Fruit fly (Drosophila melanogaster) whole organism, pupa: ENCODE results near the gene tgo.
A peak's percentile ranks its signal among the peaks of the same experiment; 100 is the strongest.

Experiments
- CG10348 ChIP-seq: fragments of 200-800 bp; sonication (Bioruptor generic); IDR thresholded peaks from 2 replicates; pipeline ENCODE4 v1.3.6; 2022; ENCODE audit warnings: missing biosample characterization, missing genetic modification characterization
- CG12605 ChIP-seq: fragments of 200-800 bp; sonication (Bioruptor generic); IDR thresholded peaks from 2 replicates; pipeline ENCODE4 v1.3.6; 2022; ENCODE audit warnings: missing biosample characterization, missing genetic modification characterization
- CG14655 ChIP-seq: fragments of 200-800 bp; sonication (Bioruptor generic); optimal IDR thresholded peaks from 3 replicates; lab custom pipeline; 2017; ENCODE audit warnings: mild to moderate bottlenecking, missing biosample characterization, missing genetic modification reagents, missing genetic modification characterization
- CG15710 ChIP-seq: fragments of 200-800 bp; sonication (Bioruptor generic); optimal IDR thresholded peaks from 2 replicates; lab custom pipeline; 2018; ENCODE audit warnings: missing biosample characterization, mild to moderate bottlenecking, missing genetic modification characterization, moderate library complexity
- CG17806 ChIP-seq: fragments of 200-800 bp; sonication (Bioruptor generic); optimal IDR thresholded peaks from 2 replicates; lab custom pipeline; 2018; ENCODE audit warnings: missing biosample characterization, mild to moderate bottlenecking, missing genetic modification characterization, moderate library complexity
- CG32121 ChIP-seq: fragments of 200-800 bp; sonication (Bioruptor generic); IDR thresholded peaks from 2 replicates; pipeline ENCODE4 v1.3.6; 2022; ENCODE audit warnings: missing biosample characterization, missing genetic modification characterization
- CG34367 ChIP-seq: fragments of 200-800 bp; sonication (Bioruptor generic); optimal IDR thresholded peaks from 2 replicates; lab custom pipeline; 2018; ENCODE audit warnings: missing biosample characterization, mild to moderate bottlenecking, missing genetic modification characterization
- CG4496 ChIP-seq: fragments of 200-800 bp; sonication (Bioruptor generic); IDR thresholded peaks from 3 replicates; pipeline ENCODE4 v1.3.6; 2022; ENCODE audit warnings: missing biosample characterization, missing genetic modification characterization
- CG8159 ChIP-seq: fragments of 200-800 bp; sonication (Bioruptor generic); optimal IDR thresholded peaks from 3 replicates; lab custom pipeline; 2018; ENCODE audit warnings: missing biosample characterization, mild to moderate bottlenecking, missing genetic modification characterization, moderate library complexity
- CG8301 ChIP-seq: fragments of 200-800 bp; sonication (Bioruptor generic); optimal IDR thresholded peaks from 2 replicates; lab custom pipeline; 2018; ENCODE audit warnings: missing biosample characterization, mild to moderate bottlenecking, missing genetic modification characterization
- CG9948 ChIP-seq: fragments of 200-800 bp; sonication (Bioruptor generic); optimal IDR thresholded peaks from 2 replicates; lab custom pipeline; 2018; ENCODE audit warnings: missing biosample characterization, mild to moderate bottlenecking, missing genetic modification characterization, moderate library complexity
- D1 ChIP-seq: fragments of 200-800 bp; sonication (Bioruptor generic); optimal IDR thresholded peaks from 2 replicates; lab custom pipeline; 2018; ENCODE audit warnings: missing biosample characterization, mild to moderate bottlenecking, missing genetic modification characterization, moderate library complexity
- EcR ChIP-seq: fragments of 200-800 bp; sonication (Bioruptor generic); optimal IDR thresholded peaks from 3 replicates; lab custom pipeline; 2019; ENCODE audit warnings: missing biosample characterization, missing genetic modification characterization, mild to moderate bottlenecking, moderate library complexity, missing genetic modification reagents
- Ets98B ChIP-seq: fragments of 200-800 bp; sonication (Bioruptor generic); IDR thresholded peaks from 2 replicates; pipeline ENCODE4 v1.3.6; 2022; ENCODE audit warnings: missing biosample characterization, missing genetic modification characterization
- Pif1A ChIP-seq: fragments of 200-800 bp; sonication (Bioruptor generic); optimal IDR thresholded peaks from 3 replicates; lab custom pipeline; 2016; ENCODE audit warnings: missing biosample characterization, missing genetic modification characterization
- Pif1B ChIP-seq: fragments of 200-800 bp; sonication (Bioruptor generic); optimal IDR thresholded peaks from 3 replicates; lab custom pipeline; 2016; ENCODE audit warnings: missing biosample characterization, missing genetic modification characterization
- Snoo ChIP-seq: fragments of 200-800 bp; sonication (Bioruptor generic); optimal IDR thresholded peaks from 3 replicates; lab custom pipeline; 2017; ENCODE audit warnings: missing biosample characterization, mild to moderate bottlenecking, missing genetic modification characterization, inconsistent platforms
- fd96Ca ChIP-seq: fragments of 200-800 bp; sonication (Bioruptor generic); IDR thresholded peaks from 3 replicates; pipeline ENCODE4 v1.3.6; 2022; ENCODE audit warnings: missing biosample characterization, missing genetic modification characterization
- gl ChIP-seq: fragments of 200-800 bp; sonication (Bioruptor generic); optimal IDR thresholded peaks from 2 replicates; lab custom pipeline; 2018; ENCODE audit warnings: missing biosample characterization, mild to moderate bottlenecking, missing genetic modification characterization
- rn ChIP-seq: fragments of 200-800 bp; sonication (Bioruptor generic); IDR thresholded peaks from 2 replicates; pipeline ENCODE4 v1.3.6; 2022; ENCODE audit warnings: missing biosample characterization, missing genetic modification characterization

The tgo gene

dm6 chr3R:9011708-9012107 lies 8.1 kb downstream of the tgo start:
- TF ChIP-seq Pif1B (GFP tag; lab: Kevin White, UChicago) (no peak), fd96Ca (GFP tag; lab: Robert Waterston, UW) (0 out of 3 replicates have a peak, but pooled peaks have one; percentile 31), CG32121 (GFP tag; lab: Robert Waterston, UW) (peak; percentile 85)

dm6 chr3R:9010695-9011094 lies 9.1 kb downstream of the tgo start:
- peak; percentile 60; the same call in 2 of the 3 replicates for TF ChIP-seq fd96Ca (GFP tag; lab: Robert Waterston, UW)
- TF ChIP-seq CG4496 = peak; percentile 34; the same call in 1 of the 3 replicates
- no peak for TF ChIP-seq CG10348 (GFP tag; lab: Robert Waterston, UW)
- no peak for TF ChIP-seq CG12605 (GFP tag; lab: Robert Waterston, UW)
- TF ChIP-seq CG32121 (GFP tag; lab: Robert Waterston, UW) = peak; percentile 89
- TF ChIP-seq Ets98B (GFP tag; lab: Robert Waterston, UW) = peak; percentile 48; the same call in 1 of the 2 replicates
- TF ChIP-seq, all 21 proteins: peak for 4

DNA sequence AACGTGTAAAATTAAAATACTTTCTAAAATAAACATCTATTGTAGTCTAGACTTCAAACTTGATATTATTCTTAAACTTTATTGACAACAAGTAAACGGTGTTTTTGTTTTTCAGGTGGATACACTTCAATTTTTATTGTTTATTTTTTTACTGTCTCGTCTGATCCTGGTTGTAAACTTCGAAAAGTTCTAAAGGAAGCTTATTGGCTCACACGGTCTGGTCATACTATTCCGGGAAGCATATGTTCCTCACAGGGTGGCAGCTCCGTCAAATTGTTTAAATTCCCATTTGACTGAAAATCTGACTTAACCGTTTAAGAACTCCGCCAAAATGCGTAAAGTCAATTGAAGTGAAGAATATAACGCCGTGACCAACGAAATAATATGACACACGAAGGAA lies 11.6 kb downstream of the tgo start, which contains the start of gene CG11983:
Gene CG11983 (plus strand): TSS at position 120 of the 400 bp plus-strand sequence.
- TF ChIP-seq fd96Ca (GFP tag; lab: Robert Waterston, UW) (no peak), CG17806 (tag; lab: Kevin White, UChicago) (no peak), gl (tag; lab: Kevin White, UChicago) (peak; percentile 1), CG14655 (GFP tag; lab: Kevin White, UChicago) (no peak), CG34367 (tag; lab: Kevin White, UChicago) (no peak), Pif1A (GFP tag; lab: Kevin White, UChicago) (no peak), CG15710 (peak; percentile 26), CG32121 (GFP tag; lab: Robert Waterston, UW) (no peak), EcR (GFP tag; lab: Kevin White, UChicago) (peak; percentile 9), rn (GFP tag; lab: Robert Waterston, UW) (no peak)

- no peak for TF ChIP-seq CG8159
- TF ChIP-seq D1 (tag; lab: Kevin White, UChicago) = no peak
- TF ChIP-seq Pif1B (GFP tag; lab: Kevin White, UChicago) = no peak
- TF ChIP-seq CG10348 (GFP tag; lab: Robert Waterston, UW) = no peak
- no peak for TF ChIP-seq CG15710
- no peak for TF ChIP-seq CG17806 (tag; lab: Kevin White, UChicago)
- TF ChIP-seq CG34367 (tag; lab: Kevin White, UChicago) = no peak
Measured at dm6 chr3R:9007258-9007657, 12.6 kb downstream of the tgo start.

- no peak for TF ChIP-seq gl (tag; lab: Kevin White, UChicago)
- 0 out of 3 replicates have a peak, but pooled peaks have one; percentile 7 for TF ChIP-seq CG4496
Measured at dm6 chr3R:9006129-9006528, 13.7 kb downstream of the tgo start, which contains the start of the genes Prosbeta3 and Iru. Gene Prosbeta3, minus strand, starts transcription at chr3R:9006226. Gene Iru, plus strand, starts transcription at chr3R:9006456.

dm6 chr3R:9003600-9004223 lies 16.1 kb downstream of the tgo start, which contains the start of the genes CG31100 and CG11980:
Gene CG31100, minus strand, starts transcription at chr3R:9003650.
Gene CG11980, plus strand, starts transcription at chr3R:9004017.
- TF ChIP-seq CG12605 (GFP tag; lab: Robert Waterston, UW) = no peak
- no peak for TF ChIP-seq fd96Ca (GFP tag; lab: Robert Waterston, UW)
- TF ChIP-seq CG9948 (tag; lab: Kevin White, UChicago) = no peak
- no peak for TF ChIP-seq Pif1B (GFP tag; lab: Kevin White, UChicago)
- no peak for TF ChIP-seq rn (GFP tag; lab: Robert Waterston, UW)
- no peak for TF ChIP-seq CG32121 (GFP tag; lab: Robert Waterston, UW)
- no peak for TF ChIP-seq CG17806 (tag; lab: Kevin White, UChicago)
- TF ChIP-seq CG14655 (GFP tag; lab: Kevin White, UChicago) = no peak
- no peak for TF ChIP-seq D1 (tag; lab: Kevin White, UChicago)
- TF ChIP-seq CG8301 = no peak
- TF ChIP-seq Pif1A (GFP tag; lab: Kevin White, UChicago) = no peak
- no peak for TF ChIP-seq CG15710
- no peak for TF ChIP-seq EcR (GFP tag; lab: Kevin White, UChicago)
- no peak for TF ChIP-seq CG4496
- no peak for TF ChIP-seq gl (tag; lab: Kevin White, UChicago)
- no peak for TF ChIP-seq Snoo (tag; lab: Kevin White, UChicago)
- TF ChIP-seq CG8159 = no peak

dm6 chr3R:9002542-9002941 lies 17.3 kb downstream of the tgo start:
- no peak for TF ChIP-seq CG12605 (GFP tag; lab: Robert Waterston, UW)
- TF ChIP-seq Pif1B (GFP tag; lab: Kevin White, UChicago) = no peak
